Fruit fly (Drosophila melanogaster) whole organism, pupa: Measurements from ENCODE around the gene Crz.

Source experiments
- CG10348 ChIP-seq: fragments of 200-800 bp; sonication (Bioruptor generic); IDR thresholded peaks from 2 replicates; pipeline ENCODE4 v1.3.6; 2022; ENCODE audit warnings: missing biosample characterization, missing genetic modification characterization
- CG12605 ChIP-seq: fragments of 200-800 bp; sonication (Bioruptor generic); IDR thresholded peaks from 2 replicates; pipeline ENCODE4 v1.3.6; 2022; ENCODE audit warnings: missing biosample characterization, missing genetic modification characterization
- CG8301 ChIP-seq: fragments of 200-800 bp; sonication (Bioruptor generic); optimal IDR thresholded peaks from 2 replicates; lab custom pipeline; 2018; ENCODE audit warnings: missing biosample characterization, mild to moderate bottlenecking, missing genetic modification characterization
- D1 ChIP-seq: fragments of 200-800 bp; sonication (Bioruptor generic); optimal IDR thresholded peaks from 2 replicates; lab custom pipeline; 2018; ENCODE audit warnings: missing biosample characterization, mild to moderate bottlenecking, missing genetic modification characterization, moderate library complexity
- rn ChIP-seq: fragments of 200-800 bp; sonication (Bioruptor generic); IDR thresholded peaks from 2 replicates; pipeline ENCODE4 v1.3.6; 2022; ENCODE audit warnings: missing biosample characterization, missing genetic modification characterization

DNA sequence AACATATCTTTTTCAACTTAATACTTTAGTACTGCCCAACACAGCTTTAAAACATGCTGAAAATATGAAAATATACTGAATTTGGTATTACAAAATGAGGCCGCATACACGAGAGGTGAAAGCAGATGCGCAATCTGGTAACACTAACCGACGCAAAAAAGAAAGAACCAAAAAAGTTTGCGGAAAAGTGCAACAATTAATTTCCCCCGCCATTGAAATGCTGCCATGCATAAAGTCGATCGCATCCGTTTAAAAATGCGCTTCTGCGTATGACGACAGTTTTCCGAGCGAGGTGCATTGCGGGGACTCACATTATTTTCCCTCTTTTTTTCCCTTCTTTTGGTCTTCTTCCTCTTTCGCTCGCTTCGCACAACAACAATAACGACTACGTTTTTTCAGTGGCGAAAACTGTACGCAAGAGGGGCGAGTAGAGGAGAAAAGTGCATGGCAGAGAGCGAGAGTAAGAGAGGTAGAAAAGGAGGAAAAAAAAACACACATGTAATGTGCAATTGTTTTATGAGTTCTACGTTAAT is 1.3 kb downstream of the Crz start, which contains the start of gene Set8:
- TF ChIP-seq CG8301 (tag; lab: Kevin White, UChicago) (no peak), CG10348 (GFP tag; lab: Robert Waterston, UW) (no peak), rn (GFP tag; lab: Robert Waterston, UW) (peak; percentile 44; the same call in 1 of the 2 replicates), D1 (tag; lab: Kevin White, UChicago) (no peak), CG12605 (GFP tag; lab: Robert Waterston, UW) (peak; percentile 69)
